Fruit fly (Drosophila melanogaster): ENCODE results near the gene CG15506.
A peak's percentile ranks its signal among the peaks of the same experiment; 100 is the strongest.

Gene CG15506

dm6 chr3R:29760042-29760441 is 41.6 kb downstream of the CG15506 start:
- TF ChIP-seq CG32121 (GFP tag; IDR thresholded peaks at IDR 0.05) (no peak), CG8159 (tag; optimal IDR thresholded peaks at IDR 0.05) (peak; percentile 24), CG15710 (tag; optimal IDR thresholded peaks at IDR 0.05) (peak; percentile 20), CG12605 (GFP tag; IDR thresholded peaks at IDR 0.05) (no peak), CG34367 (tag; optimal IDR thresholded peaks at IDR 0.05) (peak; percentile 3), CG14655 (GFP tag; optimal IDR thresholded peaks at IDR 0.05) (no peak), gl (tag; optimal IDR thresholded peaks at IDR 0.05) (no peak)

- TF ChIP-seq CG15710 (tag; optimal IDR thresholded peaks at IDR 0.05) (peak; percentile 22), EcR (GFP tag; optimal IDR thresholded peaks at IDR 0.05) (no peak), CG8159 (tag; optimal IDR thresholded peaks at IDR 0.05) (peak; percentile 35)
Measured at dm6 chr3R:29761569-29761968, 43.1 kb downstream of the CG15506 start.

dm6 chr3R:29762297-29762696 is 43.8 kb downstream of the CG15506 start:
- peak; percentile 71 for TF ChIP-seq Snoo (tag; optimal IDR thresholded peaks at IDR 0.05)
- peak; percentile 3 for TF ChIP-seq CG9948 (tag; optimal IDR thresholded peaks at IDR 0.05)
- no peak for TF ChIP-seq rn (GFP tag; IDR thresholded peaks at IDR 0.05)
- TF ChIP-seq Pif1B (GFP tag; optimal IDR thresholded peaks at IDR 0.05): peak; percentile 2
- TF ChIP-seq CG8301 (tag; optimal IDR thresholded peaks at IDR 0.05): peak; percentile 14
- peak; percentile 34 for TF ChIP-seq CG14655 (GFP tag; optimal IDR thresholded peaks at IDR 0.05)
- peak; percentile 59 for TF ChIP-seq CG8159 (tag; optimal IDR thresholded peaks at IDR 0.05)
- TF ChIP-seq CG15710 (tag; optimal IDR thresholded peaks at IDR 0.05): peak; percentile 50
- TF ChIP-seq CG4496 (GFP tag; IDR thresholded peaks at IDR 0.05): peak; percentile 29; the same call in 1 of the 3 replicates
- TF ChIP-seq CG12605 (GFP tag; IDR thresholded peaks at IDR 0.05): no peak
- TF ChIP-seq CG10348 (GFP tag; IDR thresholded peaks at IDR 0.05): no peak
- no peak for TF ChIP-seq CG13204 (GFP tag; optimal IDR thresholded peaks at IDR 0.05)
- no peak for TF ChIP-seq Ets98B (GFP tag; IDR thresholded peaks at IDR 0.05)
- TF ChIP-seq CG34367 (tag; optimal IDR thresholded peaks at IDR 0.05): peak; percentile 12
- 0 out of 3 replicates have a peak, but pooled peaks have one; percentile 31 for TF ChIP-seq fd96Ca (GFP tag; IDR thresholded peaks at IDR 0.05)
- TF ChIP-seq Pif1A (GFP tag; optimal IDR thresholded peaks at IDR 0.05): peak; percentile 31
- peak; percentile 12 for TF ChIP-seq CG17806 (tag; optimal IDR thresholded peaks at IDR 0.05)
- TF ChIP-seq gl (tag; optimal IDR thresholded peaks at IDR 0.05): no peak

- TF ChIP-seq CG17806 (tag; optimal IDR thresholded peaks at IDR 0.05) (peak; percentile 81), CG34367 (tag; optimal IDR thresholded peaks at IDR 0.05) (peak; percentile 72), CG4496 (GFP tag; IDR thresholded peaks at IDR 0.05) (peak; percentile 85), CG12605 (GFP tag; IDR thresholded peaks at IDR 0.05) (peak; percentile 56), CG10348 (GFP tag; IDR thresholded peaks at IDR 0.05) (no peak), CG32121 (GFP tag; IDR thresholded peaks at IDR 0.05) (peak; percentile 58), gl (tag; optimal IDR thresholded peaks at IDR 0.05) (peak; percentile 52), CG8159 (tag; optimal IDR thresholded peaks at IDR 0.05) (peak; percentile 85), EcR (GFP tag; optimal IDR thresholded peaks at IDR 0.05) (peak; percentile 51), D1 (tag; optimal IDR thresholded peaks at IDR 0.05) (peak; percentile 46), CG14655 (GFP tag; optimal IDR thresholded peaks at IDR 0.05) (peak; percentile 71), CG9948 (tag; optimal IDR thresholded peaks at IDR 0.05) (peak; percentile 75), Pif1A (GFP tag; optimal IDR thresholded peaks at IDR 0.05) (peak; percentile 93), fd96Ca (GFP tag; IDR thresholded peaks at IDR 0.05) (peak; percentile 77), Snoo (tag; optimal IDR thresholded peaks at IDR 0.05) (peak; percentile 93), Pif1B (GFP tag; optimal IDR thresholded peaks at IDR 0.05) (peak; percentile 74), CG15710 (tag; optimal IDR thresholded peaks at IDR 0.05) (peak; percentile 83), CG8301 (tag; optimal IDR thresholded peaks at IDR 0.05) (peak; percentile 70), CG13204 (GFP tag; optimal IDR thresholded peaks at IDR 0.05) (peak; percentile 36), rn (GFP tag; IDR thresholded peaks at IDR 0.05) (peak; percentile 69), Ets98B (GFP tag; IDR thresholded peaks at IDR 0.05) (peak; percentile 72)
Measured at dm6 chr3R:29763154-29763553, 44.7 kb downstream of the CG15506 start.

- TF ChIP-seq CG14655 (GFP tag; optimal IDR thresholded peaks at IDR 0.05) (peak; percentile 29), Snoo (tag; optimal IDR thresholded peaks at IDR 0.05) (no peak), CG13204 (GFP tag; optimal IDR thresholded peaks at IDR 0.05) (no peak), CG8159 (tag; optimal IDR thresholded peaks at IDR 0.05) (peak; percentile 43), CG17806 (tag; optimal IDR thresholded peaks at IDR 0.05) (peak; percentile 22)
Measured at dm6 chr3R:29763804-29764203, 45.3 kb downstream of the CG15506 start.

dm6 chr3R:29764249-29765042 is 46.0 kb downstream of the CG15506 start:
- peak; percentile 11 for TF ChIP-seq CG13204 (GFP tag; optimal IDR thresholded peaks at IDR 0.05)
- TF ChIP-seq EcR (GFP tag; optimal IDR thresholded peaks at IDR 0.05): peak; percentile 95
- TF ChIP-seq CG14655 (GFP tag; optimal IDR thresholded peaks at IDR 0.05): no peak
